Worm (Caenorhabditis elegans): ENCODE results near the gene srbc-21.

DNA sequence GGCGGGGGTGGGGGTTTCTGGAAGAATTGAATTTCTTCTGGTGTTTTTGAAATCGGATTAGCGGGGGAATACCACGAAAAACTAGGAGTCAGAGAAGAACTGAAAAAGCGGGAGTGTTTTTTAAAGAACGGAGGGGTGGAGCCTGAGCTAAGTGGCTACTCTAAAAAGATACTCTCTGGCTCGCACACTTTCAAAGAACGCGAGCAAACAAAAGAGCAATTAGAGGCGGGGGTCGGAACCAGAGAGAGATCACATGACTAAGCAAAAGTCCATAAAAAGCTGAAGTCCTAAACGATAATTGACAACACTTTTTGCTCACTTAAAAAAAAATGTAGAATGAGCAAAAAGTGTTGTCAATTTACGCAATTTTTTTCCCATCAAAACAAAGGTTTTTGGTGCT, 21.0 kb upstream of the srbc-21 start:
- no peak for TF ChIP-seq ama-1 (optimal IDR thresholded peaks at IDR 0.05)
- TF ChIP-seq tbx-37 (GFP tag; conservative IDR thresholded peaks at IDR 0.05): no peak
- TF ChIP-seq hnd-1 (tag; optimal IDR thresholded peaks at IDR 0.05): no peak
- no peak for TF ChIP-seq ets-7 (tag; optimal IDR thresholded peaks at IDR 0.05)
- TF ChIP-seq flt-1 (GFP tag; IDR thresholded peaks at IDR 0.05): no peak
- TF ChIP-seq aly-1 (tag; optimal IDR thresholded peaks at IDR 0.05): no peak
- no peak for TF ChIP-seq tra-4 (tag; optimal IDR thresholded peaks at IDR 0.05)
- no peak for TF ChIP-seq hmbx-1 (tag; optimal IDR thresholded peaks at IDR 0.05)
- no peak for TF ChIP-seq F13C5.2 (tag; optimal IDR thresholded peaks at IDR 0.05)
- TF ChIP-seq B0310.2 (tag; optimal IDR thresholded peaks at IDR 0.05): no peak

Measured in whole organism, early embryonic.